Worm (Caenorhabditis elegans): ENCODE results near the gene try-9.

DNA sequence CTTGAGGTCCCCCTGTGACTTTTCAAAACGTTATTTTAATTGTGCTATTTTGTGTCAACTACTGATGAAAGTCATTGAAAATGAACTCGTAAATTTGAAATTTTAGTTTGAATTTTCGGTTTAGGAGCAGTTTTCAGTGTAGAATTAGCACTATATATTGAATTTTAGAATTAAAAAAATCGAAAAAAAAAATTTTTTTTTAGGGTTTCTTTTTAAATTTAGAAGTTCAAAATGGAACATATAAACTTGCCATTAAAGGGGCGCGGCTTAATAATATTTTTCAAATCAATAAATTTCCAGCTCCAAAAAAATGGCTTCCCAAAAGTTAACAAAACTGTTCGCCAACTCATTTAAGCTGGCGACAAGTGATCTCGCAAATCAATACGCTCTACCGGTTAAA is 17.1 kb upstream of the try-9 start, which contains the start of gene H20J04.9:
- TF ChIP-seq F13H6.1 (tag; optimal IDR thresholded peaks at IDR 0.05) = no peak
- TF ChIP-seq nhr-6 (tag; optimal IDR thresholded peaks at IDR 0.05) = no peak
- TF ChIP-seq nhr-12 (tag; optimal IDR thresholded peaks at IDR 0.05) = no peak
- TF ChIP-seq lsy-2 (tag; optimal IDR thresholded peaks at IDR 0.05) = no peak
- no peak for TF ChIP-seq nhr-25 (tag; optimal IDR thresholded peaks at IDR 0.05)
- no peak for TF ChIP-seq nhr-11 (tag; optimal IDR thresholded peaks at IDR 0.05)

Measured in whole organism, L2 larva.